Fruit fly (Drosophila melanogaster) whole organism, embryonic: ENCODE measurements around the gene CG17646.
A peak's percentile ranks its signal among the peaks of the same experiment; 100 is the strongest.

Experiments used
- Adf1 ChIP-seq: fragments of 200-800 bp; sonication (Bioruptor generic); IDR thresholded peaks from 2 replicates; pipeline ENCODE4 v1.3.6; 2022; ENCODE audit warnings: missing biosample characterization, missing genetic modification characterization
- Atf6 ChIP-seq: fragments of 200-800 bp; sonication (Bioruptor generic); IDR thresholded peaks from 2 replicates; pipeline ENCODE4 v1.3.6; 2022; ENCODE audit warnings: missing biosample characterization, missing genetic modification characterization
- B-H2 ChIP-seq: fragments of 200-800 bp; sonication (Bioruptor generic); optimal IDR thresholded peaks from 2 replicates; lab custom pipeline; 2018; ENCODE audit warnings: missing biosample characterization, mild to moderate bottlenecking, missing genetic modification characterization
- CG13287 ChIP-seq: fragments of 200-800 bp; sonication (Bioruptor generic); IDR thresholded peaks from 2 replicates; pipeline ENCODE4 v1.3.6; 2022; ENCODE audit warnings: missing biosample characterization, missing genetic modification characterization; ENCODE audit not compliant: partially characterized antibody
- CG13424 ChIP-seq: fragments of 200-800 bp; sonication (Bioruptor generic); optimal IDR thresholded peaks from 2 replicates; lab custom pipeline; 2019; ENCODE audit warnings: missing biosample characterization, mild to moderate bottlenecking, missing genetic modification characterization, moderate library complexity
- CG15073 ChIP-seq: fragments of 200-800 bp; sonication (Bioruptor generic); optimal IDR thresholded peaks from 2 replicates; lab custom pipeline; 2016; ENCODE audit warnings: missing biosample characterization, missing genetic modification characterization
- CG15269 ChIP-seq: fragments of 200-800 bp; sonication (Bioruptor generic); optimal IDR thresholded peaks from 2 replicates; lab custom pipeline; 2018; ENCODE audit warnings: missing biosample characterization, mild to moderate bottlenecking, missing genetic modification characterization, moderate library complexity
- CG15696 ChIP-seq: fragments of 200-800 bp; sonication (Bioruptor generic); optimal IDR thresholded peaks from 2 replicates; lab custom pipeline; 2019; ENCODE audit warnings: missing biosample characterization, mild to moderate bottlenecking, missing genetic modification characterization, moderate library complexity
- CG17612 ChIP-seq: fragments of 200-800 bp; sonication (Bioruptor generic); IDR thresholded peaks from 2 replicates; pipeline ENCODE4 v1.3.6; 2022; ENCODE audit warnings: missing biosample characterization, missing genetic modification characterization
- CG1792 ChIP-seq: fragments of 200-800 bp; sonication (Bioruptor generic); optimal IDR thresholded peaks from 2 replicates; lab custom pipeline; 2016; ENCODE audit warnings: missing biosample characterization, missing genetic modification characterization
- CG2678 ChIP-seq: fragments of 200-800 bp; sonication (Bioruptor generic); optimal IDR thresholded peaks from 3 replicates; lab custom pipeline; 2019; ENCODE audit warnings: missing biosample characterization, mild to moderate bottlenecking, missing genetic modification characterization, moderate library complexity
- CG31224 ChIP-seq: fragments of 200-800 bp; sonication (Bioruptor generic); IDR thresholded peaks from 2 replicates; pipeline ENCODE4 v1.3.6; 2022; ENCODE audit warnings: missing biosample characterization, missing genetic modification characterization
- CG31365 ChIP-seq: fragments of 200-800 bp; sonication (Bioruptor generic); optimal IDR thresholded peaks from 2 replicates; lab custom pipeline; 2018; ENCODE audit warnings: missing biosample characterization, mild to moderate bottlenecking, missing genetic modification characterization
- CG4707 ChIP-seq: fragments of 200-800 bp; sonication (Bioruptor generic); optimal IDR thresholded peaks from 2 replicates; lab custom pipeline; 2018; ENCODE audit warnings: missing biosample characterization, mild to moderate bottlenecking, missing genetic modification characterization, moderate library complexity
- CG7839 ChIP-seq: fragments of 200-800 bp; sonication (Bioruptor generic); optimal IDR thresholded peaks from 3 replicates; lab custom pipeline; 2018; ENCODE audit warnings: missing biosample characterization, mild to moderate bottlenecking, missing genetic modification characterization, moderate library complexity
- CG9215 ChIP-seq: fragments of 200-800 bp; sonication (Bioruptor generic); IDR thresholded peaks from 2 replicates; pipeline ENCODE4 v1.3.6; 2022; ENCODE audit warnings: missing biosample characterization, missing genetic modification characterization
- CG9876 ChIP-seq: fragments of 200-800 bp; sonication (Bioruptor generic); optimal IDR thresholded peaks from 2 replicates; lab custom pipeline; 2016; ENCODE audit warnings: missing biosample characterization, missing genetic modification characterization
- CkIIα-i1 ChIP-seq: fragments of 200-800 bp; sonication (Bioruptor generic); IDR thresholded peaks from 2 replicates; pipeline ENCODE4 v1.3.6; 2022; ENCODE audit warnings: missing biosample characterization, missing genetic modification characterization
- Dll ChIP-seq: fragments of 200-800 bp; sonication (Bioruptor generic); IDR thresholded peaks from 4 replicates; pipeline ENCODE4 v1.3.6; 2022; ENCODE audit warnings: missing biosample characterization, missing genetic modification characterization; ENCODE audit not compliant: partially characterized antibody
- H2.0 ChIP-seq: fragments of 200-800 bp; sonication (Bioruptor generic); IDR thresholded peaks from 2 replicates; pipeline ENCODE4 v1.3.6; 2022; ENCODE audit warnings: missing biosample characterization, missing genetic modification characterization
- HHEX ChIP-seq: fragments of 200-800 bp; sonication (Bioruptor generic); optimal IDR thresholded peaks from 3 replicates; lab custom pipeline; 2017; ENCODE audit warnings: missing biosample characterization, mild to moderate bottlenecking, missing genetic modification characterization, missing genetic modification reagents
- HLH54F ChIP-seq: fragments of 200-800 bp; sonication (Bioruptor generic); optimal IDR thresholded peaks from 3 replicates; lab custom pipeline; 2016; ENCODE audit warnings: missing biosample characterization, missing genetic modification characterization
- Hmr ChIP-seq: fragments of 200-800 bp; sonication (Bioruptor generic); optimal IDR thresholded peaks from 3 replicates; lab custom pipeline; 2017; ENCODE audit warnings: mild to moderate bottlenecking, missing biosample characterization, missing genetic modification reagents, missing genetic modification characterization
- Hmx ChIP-seq: fragments of 200-800 bp; sonication (Bioruptor generic); optimal IDR thresholded peaks from 2 replicates; lab custom pipeline; 2016; ENCODE audit warnings: missing biosample characterization, missing genetic modification characterization
- MESR4 ChIP-seq: fragments of 200-800 bp; sonication (Bioruptor generic); optimal IDR thresholded peaks from 2 replicates; lab custom pipeline; 2018; ENCODE audit warnings: missing biosample characterization, mild to moderate bottlenecking, missing genetic modification characterization, moderate library complexity
- Meics ChIP-seq: fragments of 200-800 bp; sonication (Bioruptor generic); optimal IDR thresholded peaks from 2 replicates; lab custom pipeline; 2017; ENCODE audit warnings: missing biosample characterization, mild to moderate bottlenecking, missing genetic modification characterization
- Myb ChIP-seq: fragments of 200-800 bp; sonication (Bioruptor generic); optimal IDR thresholded peaks from 2 replicates; lab custom pipeline; 2016; ENCODE audit warnings: missing biosample characterization, missing genetic modification characterization
- NfI ChIP-seq: fragments of 200-800 bp; sonication (Bioruptor generic); optimal IDR thresholded peaks from 3 replicates; lab custom pipeline; 2018; ENCODE audit warnings: missing biosample characterization, mild to moderate bottlenecking, missing genetic modification characterization, moderate library complexity
- Opbp ChIP-seq: fragments of 200-800 bp; sonication (Bioruptor generic); IDR thresholded peaks from 3 replicates; pipeline ENCODE4 v1.3.6; 2022; ENCODE audit warnings: missing biosample characterization, missing genetic modification characterization; ENCODE audit not compliant: partially characterized antibody
- abd-A ChIP-seq: fragments of 200-800 bp; sonication (Bioruptor generic); optimal IDR thresholded peaks from 3 replicates; lab custom pipeline; 2019; ENCODE audit warnings: missing biosample characterization, mild to moderate bottlenecking, missing genetic modification characterization, moderate library complexity
- crp ChIP-seq, 2 experiments: fragments of 200-800 bp; sonication (Bioruptor generic); optimal IDR thresholded peaks; 2 replicates in 1 of 2; 3 replicates in 1 of 2; lab custom pipeline; 2017; ENCODE audit warnings: missing biosample characterization in 2 of 2, missing genetic modification characterization in 2 of 2, mild to moderate bottlenecking in 1 of 2, moderate library complexity in 1 of 2
- dysf ChIP-seq: fragments of 200-800 bp; sonication (Bioruptor generic); IDR thresholded peaks from 3 replicates; pipeline ENCODE4 v1.3.6; 2022; ENCODE audit warnings: missing biosample characterization, missing genetic modification characterization
- exex ChIP-seq: fragments of 200-800 bp; sonication (Bioruptor generic); optimal IDR thresholded peaks from 4 replicates; lab custom pipeline; 2018; ENCODE audit warnings: missing biosample characterization, mild to moderate bottlenecking, missing genetic modification characterization, moderate library complexity
- fd96Cb ChIP-seq: fragments of 200-800 bp; sonication (Bioruptor generic); optimal IDR thresholded peaks from 2 replicates; lab custom pipeline; 2018; ENCODE audit warnings: missing biosample characterization, mild to moderate bottlenecking, missing genetic modification characterization, moderate library complexity
- ftz-f1 ChIP-seq: fragments of 200-800 bp; sonication (Bioruptor generic); optimal IDR thresholded peaks from 2 replicates; lab custom pipeline; 2016; ENCODE audit warnings: missing biosample characterization, missing genetic modification characterization
- gro ChIP-seq: fragments of 200-800 bp; sonication (Bioruptor generic); optimal IDR thresholded peaks from 2 replicates; lab custom pipeline; 2016; ENCODE audit warnings: missing biosample characterization, missing genetic modification characterization
- hbn ChIP-seq: fragments of 200-800 bp; sonication (Bioruptor generic); IDR thresholded peaks from 2 replicates; pipeline ENCODE4 v1.3.6; 2022; ENCODE audit warnings: missing biosample characterization, missing genetic modification characterization; ENCODE audit not compliant: partially characterized antibody
- hkb ChIP-seq, 2 experiments: fragments of 200-800 bp in 1 of 2; fragments of >200 bp in 1 of 2; sonication (Bioruptor generic) in 1 of 2; IDR thresholded peaks in 1 of 2; optimal IDR thresholded peaks in 1 of 2; 2 replicates each; pipeline versions ENCODE4 v1.3.6 to Lab custom; 2017 to 2022; ENCODE audit warnings: missing biosample characterization in 1 of 2, missing genetic modification characterization in 1 of 2
- ind ChIP-seq: fragments of 200-800 bp; sonication (Bioruptor generic); optimal IDR thresholded peaks from 3 replicates; lab custom pipeline; 2016; ENCODE audit warnings: missing biosample characterization, missing genetic modification characterization
- klu ChIP-seq: fragments of 200-800 bp; sonication (Bioruptor generic); IDR thresholded peaks from 2 replicates; pipeline ENCODE4 v1.3.6; 2022; ENCODE audit warnings: missing biosample characterization, missing genetic modification characterization
- maf-S ChIP-seq: fragments of 200-800 bp; sonication (Bioruptor generic); optimal IDR thresholded peaks from 2 replicates; lab custom pipeline; 2016; ENCODE audit warnings: missing biosample characterization, missing genetic modification characterization
- oc ChIP-seq: fragments of 200-800 bp; sonication (Bioruptor generic); optimal IDR thresholded peaks from 2 replicates; lab custom pipeline; 2018; ENCODE audit warnings: missing biosample characterization, mild to moderate bottlenecking, missing genetic modification characterization, moderate library complexity
- org-1 ChIP-seq: fragments of 200-800 bp; sonication (Bioruptor generic); optimal IDR thresholded peaks from 2 replicates; lab custom pipeline; 2017; ENCODE audit warnings: missing biosample characterization, missing genetic modification characterization
- pan ChIP-seq, 4 experiments: fragments of >200 bp in 3 of 4; fragments of 200-800 bp in 1 of 4; sonication (Bioruptor generic) in 1 of 4; optimal IDR thresholded peaks in 3 of 4; IDR thresholded peaks in 1 of 4; 2 replicates each; pipeline versions ENCODE4 v1.3.6 to Lab custom; 2017 to 2022; ENCODE audit warnings: missing biosample characterization in 2 of 4, missing genetic modification characterization in 2 of 4, mixed read lengths in 1 of 4
- phol ChIP-seq: fragments of 200-800 bp; sonication (Bioruptor generic); optimal IDR thresholded peaks from 3 replicates; lab custom pipeline; 2018; ENCODE audit warnings: missing biosample characterization, mild to moderate bottlenecking, missing genetic modification characterization, moderate library complexity
- sisA ChIP-seq: fragments of 200-800 bp; sonication (Bioruptor generic); IDR thresholded peaks from 2 replicates; pipeline ENCODE4 v1.3.6; 2022; ENCODE audit warnings: missing biosample characterization, missing genetic modification characterization
- so ChIP-seq: fragments of 200-800 bp; sonication (Bioruptor generic); IDR thresholded peaks from 3 replicates; pipeline ENCODE4 v1.3.6; 2022; ENCODE audit warnings: missing biosample characterization, missing genetic modification characterization
- unc-4 ChIP-seq: fragments of 200-800 bp; sonication (Bioruptor generic); IDR thresholded peaks from 2 replicates; pipeline ENCODE4 v1.3.6; 2022; ENCODE audit warnings: missing biosample characterization, missing genetic modification characterization; ENCODE audit not compliant: partially characterized antibody

Gene CG17646

dm6 chr2L:1729607-1730011 lies 2.7 kb upstream of the CG17646 start, which contains the start of the genes Eno and CG31937 (continued):
- 0 out of 2 replicates have a peak, but pooled peaks have one; percentile 39 for TF ChIP-seq Adf1 (GFP tag; lab: Robert Waterston, UW)
- peak; percentile 21 for TF ChIP-seq exex
- no peak for TF ChIP-seq oc (tag; lab: Kevin White, UChicago)
- TF ChIP-seq B-H2 (GFP tag; lab: Kevin White, UChicago), result peak; percentile 69
- TF ChIP-seq abd-A, result no peak
- no peak for TF ChIP-seq Opbp (GFP tag; lab: Robert Waterston, UW)
- TF ChIP-seq CG9876, result no peak
- peak; percentile 72; the same call in 1 of the 3 replicates for TF ChIP-seq dysf
- peak; percentile 61 for TF ChIP-seq Meics (GFP tag; lab: Kevin White, UChicago)
- TF ChIP-seq gro (GFP tag; lab: Kevin White, UChicago), result peak; percentile 25
- TF ChIP-seq CG7839 (tag; lab: Kevin White, UChicago), result peak; percentile 47
- TF ChIP-seq CG13287 (GFP tag; lab: Robert Waterston, UW), result peak; percentile 48
- TF ChIP-seq CG31365 (tag; lab: Kevin White, UChicago), result no peak
- TF ChIP-seq Hmx, result no peak
- no peak for TF ChIP-seq fd96Cb (tag; lab: Kevin White, UChicago)
- TF ChIP-seq CG15269 (tag; lab: Kevin White, UChicago), result peak; percentile 69
- TF ChIP-seq Dll, result 0 out of 4 replicates have a peak, but pooled peaks have one; percentile 32
- TF ChIP-seq phol (tag; lab: Kevin White, UChicago), result peak; percentile 16
- TF ChIP-seq MESR4 (GFP tag; lab: Kevin White, UChicago), result peak; percentile 24
- peak; percentile 63; the same call in 1 of the 2 replicates for TF ChIP-seq CG9215 (GFP tag; lab: Robert Waterston, UW)
- peak; percentile 11; the same call in 1 of the 2 replicates for TF ChIP-seq hbn (GFP tag; lab: Robert Waterston, UW)
- TF ChIP-seq HLH54F (GFP tag; lab: Kevin White, UChicago), result peak; percentile 51
- TF ChIP-seq CG31224 (GFP tag; lab: Robert Waterston, UW), result peak; percentile 56
- TF ChIP-seq so (GFP tag; lab: Robert Waterston, UW), result 0 out of 3 replicates have a peak, but pooled peaks have one; percentile 29
- TF ChIP-seq Hmr (GFP tag; lab: Kevin White, UChicago), result peak; percentile 65
- peak; percentile 14 for TF ChIP-seq org-1 (GFP tag; lab: Kevin White, UChicago)
- TF ChIP-seq ind, result peak; percentile 54
- TF ChIP-seq H2.0, result peak; percentile 16; the same call in 1 of the 2 replicates
- TF ChIP-seq sisA (GFP tag; lab: Robert Waterston, UW), result peak; percentile 32; the same call in 1 of the 2 replicates
- peak; percentile 22; the same call in 1 of the 2 replicates for TF ChIP-seq CG17612
- peak; percentile 53 for TF ChIP-seq HHEX (GFP tag; lab: Kevin White, UChicago)
- TF ChIP-seq maf-S (GFP tag; lab: Kevin White, UChicago), result peak; percentile 5
- peak; percentile 6 to 88 for TF ChIP-seq crp (GFP tag; optimal IDR thresholded peaks at IDR 0.05; lab: Kevin White, UChicago)
- TF ChIP-seq Atf6 (GFP tag; lab: Robert Waterston, UW), result 0 out of 2 replicates have a peak, but pooled peaks have one; percentile 23
- TF ChIP-seq CG13424 (tag; lab: Kevin White, UChicago), result peak; percentile 50
- TF ChIP-seq CG15073, result no peak
- peak; percentile 61 for TF ChIP-seq CG2678 (tag; lab: Kevin White, UChicago)
- no peak for TF ChIP-seq CG15696 (tag; lab: Kevin White, UChicago)
- TF ChIP-seq ftz-f1 (GFP tag; lab: Kevin White, UChicago), result peak; percentile 15
- TF ChIP-seq hkb (optimal IDR thresholded peaks at IDR 0.05; lab: Kevin White, UChicago), result no peak
- peak; percentile 46; the same call in 1 of the 2 replicates for TF ChIP-seq hkb (GFP tag; IDR thresholded peaks at IDR 0.05; lab: Robert Waterston, UW)
- 0 out of 2 replicates have a peak, but pooled peaks have one; percentile 22 for TF ChIP-seq unc-4 (GFP tag; lab: Robert Waterston, UW)
- TF ChIP-seq CkIIα-i1, result no peak
- TF ChIP-seq NfI (GFP tag; lab: Kevin White, UChicago), result peak; percentile 45
- no peak for TF ChIP-seq CG4707
- TF ChIP-seq klu (GFP tag; lab: Robert Waterston, UW), result peak; percentile 26; the same call in 1 of the 2 replicates
- peak; percentile 8 for TF ChIP-seq Myb
- TF ChIP-seq CG1792, result no peak
- no peak for TF ChIP-seq pan (optimal IDR thresholded peaks at IDR 0.05; lab: Kevin White, UChicago)
- TF ChIP-seq pan (GFP tag; optimal IDR thresholded peaks at IDR 0.05 in 1 of 2, IDR thresholded peaks at IDR 0.05 in 1 of 2), result peak in 1 of 2 experiments; percentile 67
